Fruit fly (Drosophila melanogaster) whole organism, embryonic: Measurements from ENCODE around the gene Gpdh3.
A peak's percentile ranks its signal among the peaks of the same experiment; 100 is the strongest.

Source experiments
- CG1024 ChIP-seq: fragments of 200-800 bp; sonication (Bioruptor generic); IDR thresholded peaks from 2 replicates; pipeline ENCODE4 v1.3.6; 2022; ENCODE audit warnings: missing biosample characterization, missing genetic modification characterization
- CG10979 ChIP-seq: fragments of 200-800 bp; sonication (Bioruptor generic); optimal IDR thresholded peaks from 2 replicates; lab custom pipeline; 2018; ENCODE audit warnings: missing biosample characterization, mild to moderate bottlenecking, missing genetic modification characterization, moderate library complexity
- CG12071 ChIP-seq: fragments of 200-800 bp; sonication (Bioruptor generic); optimal IDR thresholded peaks from 3 replicates; lab custom pipeline; 2018; ENCODE audit warnings: missing biosample characterization, mild to moderate bottlenecking, missing genetic modification characterization
- CG12391 ChIP-seq: fragments of 200-800 bp; sonication (Bioruptor generic); optimal IDR thresholded peaks from 3 replicates; lab custom pipeline; 2018; ENCODE audit warnings: missing biosample characterization, mild to moderate bottlenecking, missing genetic modification characterization, moderate library complexity
- CG14860 ChIP-seq: fragments of 200-800 bp; sonication (Bioruptor generic); IDR thresholded peaks from 3 replicates; pipeline ENCODE4 v1.3.6; 2022; ENCODE audit warnings: missing biosample characterization, missing genetic modification characterization; ENCODE audit not compliant: partially characterized antibody
- CG17385 ChIP-seq: fragments of 200-800 bp; sonication (Bioruptor generic); optimal IDR thresholded peaks from 3 replicates; lab custom pipeline; 2018; ENCODE audit warnings: missing biosample characterization, mild to moderate bottlenecking, missing genetic modification characterization
- CG17802 ChIP-seq: fragments of 200-800 bp; sonication (Bioruptor generic); optimal IDR thresholded peaks from 2 replicates; lab custom pipeline; 2018; ENCODE audit warnings: missing biosample characterization, mild to moderate bottlenecking, missing genetic modification characterization, moderate library complexity
- CG1792 ChIP-seq: fragments of 200-800 bp; sonication (Bioruptor generic); optimal IDR thresholded peaks from 2 replicates; lab custom pipeline; 2016; ENCODE audit warnings: missing biosample characterization, missing genetic modification characterization
- CG2712 ChIP-seq: fragments of 200-800 bp; optimal IDR thresholded peaks from 3 replicates; lab custom pipeline; 2019; ENCODE audit warnings: missing biosample characterization, mild to moderate bottlenecking, missing genetic modification characterization, moderate library complexity
- CG32772 ChIP-seq: fragments of 200-800 bp; sonication (Bioruptor generic); IDR thresholded peaks from 2 replicates; pipeline ENCODE4 v1.3.6; 2022; ENCODE audit warnings: missing biosample characterization, missing genetic modification characterization
- CG42726 ChIP-seq: fragments of 200-800 bp; sonication (Bioruptor generic); IDR thresholded peaks from 2 replicates; pipeline ENCODE4 v1.3.6; 2022; ENCODE audit warnings: missing biosample characterization, missing genetic modification characterization; ENCODE audit not compliant: partially characterized antibody
- CG43689 ChIP-seq: fragments of 200-800 bp; sonication (Bioruptor generic); IDR thresholded peaks from 2 replicates; pipeline ENCODE4 v1.3.6; 2022; ENCODE audit warnings: missing biosample characterization, missing genetic modification characterization
- CG6654 ChIP-seq: fragments of 200-800 bp; sonication (Bioruptor generic); optimal IDR thresholded peaks from 2 replicates; lab custom pipeline; 2017; ENCODE audit warnings: missing biosample characterization, mild to moderate bottlenecking, missing genetic modification characterization
- CG8281 ChIP-seq: fragments of 200-800 bp; sonication (Bioruptor generic); optimal IDR thresholded peaks from 2 replicates; lab custom pipeline; 2018; ENCODE audit warnings: missing biosample characterization, mild to moderate bottlenecking, missing genetic modification characterization, moderate library complexity
- Dek ChIP-seq: fragments of 200-800 bp; sonication (Bioruptor generic); optimal IDR thresholded peaks from 3 replicates; lab custom pipeline; 2019; ENCODE audit warnings: missing biosample characterization, mild to moderate bottlenecking, missing genetic modification characterization, moderate library complexity
- Dip2 ChIP-seq: fragments of 200-800 bp; sonication (Bioruptor generic); IDR thresholded peaks from 2 replicates; pipeline ENCODE4 v1.3.6; 2022; ENCODE audit warnings: missing biosample characterization, missing genetic modification characterization
- Ets65A ChIP-seq: fragments of 200-800 bp; sonication (Bioruptor generic); peaks from one replicate; lab custom pipeline; 2016; ENCODE audit warnings: missing biosample characterization, missing genetic modification characterization
- Hr3 ChIP-seq: fragments of 200-800 bp; sonication (Bioruptor generic); optimal IDR thresholded peaks from 3 replicates; lab custom pipeline; 2016; ENCODE audit warnings: missing biosample characterization, missing genetic modification characterization
- Lpt ChIP-seq: fragments of >200 bp; optimal IDR thresholded peaks from 2 replicates; lab custom pipeline; 2018; ENCODE audit warnings: missing biosample characterization, missing genetic modification characterization
- MBD-R2 ChIP-seq: fragments of 200-800 bp; sonication (Bioruptor generic); IDR thresholded peaks from 2 replicates; pipeline ENCODE4 v1.3.6; 2022; ENCODE audit warnings: missing biosample characterization, missing genetic modification characterization
- Ravus ChIP-seq: fragments of 200-800 bp; sonication (Bioruptor generic); IDR thresholded peaks from 2 replicates; pipeline ENCODE4 v1.3.6; 2022; ENCODE audit warnings: missing biosample characterization, missing genetic modification characterization
- Scr ChIP-seq: fragments of 200-800 bp; sonication (Bioruptor generic); IDR thresholded peaks from 2 replicates; pipeline ENCODE4 v1.3.6; 2022; ENCODE audit warnings: missing biosample characterization, missing genetic modification characterization; ENCODE audit not compliant: partially characterized antibody
- Side ChIP-seq: fragments of 200-800 bp; sonication (Bioruptor generic); optimal IDR thresholded peaks from 2 replicates; lab custom pipeline; 2016; ENCODE audit warnings: missing biosample characterization, missing genetic modification characterization
- Sin3A ChIP-seq: fragments of >200 bp; optimal IDR thresholded peaks from 2 replicates; lab custom pipeline; 2018
- Taf1 ChIP-seq: fragments of 200-800 bp; sonication (Bioruptor generic); IDR thresholded peaks from 2 replicates; pipeline ENCODE4 v1.3.6; 2022; ENCODE audit warnings: missing biosample characterization, missing genetic modification characterization
- Xbp1 ChIP-seq: fragments of 200-800 bp; sonication (Bioruptor generic); optimal IDR thresholded peaks from 3 replicates; lab custom pipeline; 2016; ENCODE audit warnings: missing biosample characterization, mild to moderate bottlenecking, missing genetic modification characterization
- YL-1 ChIP-seq: fragments of 200-800 bp; sonication (Bioruptor generic); optimal IDR thresholded peaks from 3 replicates; lab custom pipeline; 2017; ENCODE audit warnings: missing biosample characterization, mild to moderate bottlenecking, missing genetic modification characterization
- ap ChIP-seq: fragments of 200-800 bp; sonication (Bioruptor generic); IDR thresholded peaks from 2 replicates; pipeline ENCODE4 v1.3.6; 2022; ENCODE audit warnings: missing biosample characterization, missing genetic modification characterization
- bowl ChIP-seq: fragments of 200-800 bp; sonication (Bioruptor generic); IDR thresholded peaks from 2 replicates; pipeline ENCODE4 v1.3.6; 2022; ENCODE audit warnings: missing biosample characterization, missing genetic modification characterization
- br ChIP-seq: fragments of >200 bp; optimal IDR thresholded peaks from 2 replicates; lab custom pipeline; 2017
- cad ChIP-seq: fragments of >200 bp; optimal IDR thresholded peaks from 2 replicates; lab custom pipeline; 2017; ENCODE audit warnings: missing biosample characterization, missing genetic modification characterization
- chif ChIP-seq, 2 experiments: fragments of 200-800 bp; sonication (Bioruptor generic); optimal IDR thresholded peaks; 3 replicates each; lab custom pipeline; 2016; ENCODE audit warnings: missing biosample characterization in 2 of 2, missing genetic modification characterization in 2 of 2
- chm ChIP-seq: fragments of 200-800 bp; sonication (Bioruptor generic); IDR thresholded peaks from 2 replicates; pipeline ENCODE4 v1.3.6; 2022; ENCODE audit warnings: missing biosample characterization, missing genetic modification characterization
- crp ChIP-seq, 2 experiments: fragments of 200-800 bp; sonication (Bioruptor generic); optimal IDR thresholded peaks; 2 replicates in 1 of 2; 3 replicates in 1 of 2; lab custom pipeline; 2017; ENCODE audit warnings: missing biosample characterization in 2 of 2, missing genetic modification characterization in 2 of 2, mild to moderate bottlenecking in 1 of 2, moderate library complexity in 1 of 2
- dan ChIP-seq: fragments of 200-800 bp; sonication (Bioruptor generic); IDR thresholded peaks from 2 replicates; pipeline ENCODE4 v1.3.6; 2022; ENCODE audit warnings: missing biosample characterization, missing genetic modification characterization
- dpn ChIP-seq, 2 experiments: fragments of 200-800 bp; sonication (Bioruptor generic); optimal IDR thresholded peaks; 3 replicates each; lab custom pipeline; 2016; ENCODE audit warnings: missing biosample characterization in 2 of 2, missing genetic modification characterization in 2 of 2
- eve ChIP-seq, 2 experiments: fragments of >200 bp; optimal IDR thresholded peaks; 2 replicates each; lab custom pipeline; 2017; ENCODE audit warnings: missing biosample characterization in 2 of 2, missing genetic modification characterization in 2 of 2
- hb ChIP-seq: fragments of 200-800 bp; sonication (Bioruptor generic); IDR thresholded peaks from 3 replicates; pipeline ENCODE4 v1.3.6; 2022; ENCODE audit warnings: missing biosample characterization, missing genetic modification characterization; ENCODE audit not compliant: partially characterized antibody
- lov ChIP-seq, 2 experiments: fragments of 200-800 bp in 1 of 2; fragments of >200 bp in 1 of 2; sonication (Bioruptor generic) in 1 of 2; IDR thresholded peaks in 1 of 2; optimal IDR thresholded peaks in 1 of 2; 2 replicates in 1 of 2; 3 replicates in 1 of 2; pipeline versions ENCODE4 v1.3.6 to Lab custom; 2017 to 2022; ENCODE audit warnings: missing biosample characterization in 1 of 2, missing genetic modification characterization in 1 of 2
- mirr ChIP-seq: fragments of 200-800 bp; sonication (Bioruptor generic); optimal IDR thresholded peaks from 3 replicates; lab custom pipeline; 2018; ENCODE audit warnings: missing biosample characterization, mild to moderate bottlenecking, missing genetic modification characterization
- otp ChIP-seq: fragments of 200-800 bp; sonication (Bioruptor generic); IDR thresholded peaks from 3 replicates; pipeline ENCODE4, ENCODE4 v1.3.6; 2022; ENCODE audit warnings: missing biosample characterization, missing genetic modification characterization
- p53 ChIP-seq: fragments of 200-800 bp; sonication (Bioruptor generic); optimal IDR thresholded peaks from 2 replicates; lab custom pipeline; 2016; ENCODE audit warnings: missing biosample characterization, missing genetic modification characterization
- pho ChIP-seq: fragments of 200-800 bp; sonication (Bioruptor generic); optimal IDR thresholded peaks from 2 replicates; lab custom pipeline; 2016; ENCODE audit warnings: missing biosample characterization, missing genetic modification characterization
- ranshi ChIP-seq: fragments of 200-800 bp; sonication (Bioruptor generic); IDR thresholded peaks from 2 replicates; pipeline ENCODE4 v1.3.6; 2022; ENCODE audit warnings: missing biosample characterization, missing genetic modification characterization
- run ChIP-seq: fragments of 200-800 bp; sonication (Bioruptor generic); optimal IDR thresholded peaks from 3 replicates; lab custom pipeline; 2018; ENCODE audit warnings: missing biosample characterization, mild to moderate bottlenecking, missing genetic modification characterization
- sd ChIP-seq: fragments of 200-800 bp; sonication (Bioruptor generic); optimal IDR thresholded peaks from 3 replicates; lab custom pipeline; 2018; ENCODE audit warnings: missing biosample characterization, mild to moderate bottlenecking, missing genetic modification characterization, moderate library complexity
- sna ChIP-seq: fragments of 200-800 bp; sonication (Bioruptor generic); IDR thresholded peaks from 2 replicates; pipeline ENCODE4 v1.3.6; 2022; ENCODE audit warnings: missing biosample characterization, missing genetic modification characterization; ENCODE audit not compliant: partially characterized antibody
- stc ChIP-seq: fragments of 200-800 bp; sonication (Bioruptor generic); IDR thresholded peaks from 2 replicates; pipeline ENCODE4 v1.3.6; 2022; ENCODE audit warnings: missing biosample characterization, missing genetic modification characterization
- tna ChIP-seq: fragments of 200-800 bp; sonication (Bioruptor generic); IDR thresholded peaks from 2 replicates; pipeline ENCODE4 v1.3.6; 2022; ENCODE audit warnings: missing biosample characterization, missing genetic modification characterization; ENCODE audit not compliant: partially characterized antibody
- toy ChIP-seq: fragments of 200-800 bp; sonication (Bioruptor generic); IDR thresholded peaks from 2 replicates; pipeline ENCODE4 v1.3.6; 2022; ENCODE audit warnings: missing biosample characterization, missing genetic modification characterization
- zfh2 ChIP-seq: fragments of 200-800 bp; sonication (Bioruptor generic); optimal IDR thresholded peaks from 2 replicates; lab custom pipeline; 2016; ENCODE audit warnings: missing biosample characterization, missing genetic modification characterization

Gene Gpdh3

DNA sequence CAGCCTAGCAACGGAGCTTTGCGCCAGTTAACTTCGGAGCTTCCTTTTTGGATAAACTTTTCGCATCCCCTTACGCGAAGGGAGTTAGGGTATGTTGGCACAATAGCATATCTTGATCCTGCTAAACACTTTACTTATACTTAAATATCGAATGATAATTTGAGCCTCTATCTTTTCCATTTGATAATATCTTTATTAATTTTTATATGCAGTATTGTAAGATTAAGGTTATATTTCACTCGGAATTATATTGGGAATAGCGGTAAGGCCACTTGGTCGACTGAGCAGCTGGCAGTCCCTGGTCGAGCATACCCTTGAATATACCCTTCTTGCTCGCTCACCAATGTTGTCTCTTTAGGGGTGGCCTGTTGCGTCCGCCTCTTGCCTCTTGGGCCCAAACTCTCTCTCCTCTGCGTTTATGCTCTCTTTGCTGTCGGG lies 13.0 kb upstream of the Gpdh3 start (continued):
- TF ChIP-seq lov (optimal IDR thresholded peaks at IDR 0.05; lab: Kevin White, UChicago) (no peak), lov (GFP tag; IDR thresholded peaks at IDR 0.05; lab: Robert Waterston, UW) (no peak), dpn (GFP tag; optimal IDR thresholded peaks at IDR 0.05; lab: Kevin White, UChicago) (peak; percentile 47 to 78), CG2712 (tag; lab: Kevin White, UChicago) (peak; percentile 64), CG12391 (tag; lab: Kevin White, UChicago) (peak; percentile 62), bowl (GFP tag; lab: Robert Waterston, UW) (peak; percentile 45; the same call in 1 of the 2 replicates), Ets65A (GFP tag; lab: Kevin White, UChicago) (peak; percentile 87), toy (GFP tag; lab: Robert Waterston, UW) (0 out of 2 replicates have a peak, but pooled peaks have one; percentile 51), cad (GFP tag; lab: Kevin White, UChicago) (no peak), Scr (GFP tag; lab: Robert Waterston, UW) (no peak), Ravus (GFP tag; lab: Robert Waterston, UW) (peak; percentile 72), Dek (peak; percentile 49), Taf1 (peak; percentile 60), CG17802 (tag; lab: Kevin White, UChicago) (no peak), tna (GFP tag; lab: Robert Waterston, UW) (no peak), ap (GFP tag; lab: Robert Waterston, UW) (peak; percentile 61; the same call in 1 of the 2 replicates), dan (GFP tag; lab: Robert Waterston, UW) (no peak), pho (GFP tag; lab: Kevin White, UChicago) (peak; percentile 19), br (lab: Kevin White, UChicago) (no peak), chif (GFP tag; optimal IDR thresholded peaks at IDR 0.05; lab: Kevin White, UChicago) (peak in 1 of 2 experiments; percentile 13), MBD-R2 (GFP tag; lab: Robert Waterston, UW) (peak; percentile 38; the same call in 1 of the 2 replicates), sna (GFP tag; lab: Robert Waterston, UW) (no peak), stc (GFP tag; lab: Robert Waterston, UW) (peak; percentile 48), Xbp1 (GFP tag; lab: Kevin White, UChicago) (peak; percentile 56), CG17385 (GFP tag; lab: Kevin White, UChicago) (peak; percentile 58), Hr3 (GFP tag; lab: Kevin White, UChicago) (peak; percentile 40), otp (GFP tag; lab: Robert Waterston, UW) (peak; percentile 69; the same call in 2 of the 3 replicates), zfh2 (GFP tag; lab: Kevin White, UChicago) (peak; percentile 45), p53 (GFP tag; lab: Kevin White, UChicago) (no peak), Lpt (GFP tag; lab: Kevin White, UChicago) (no peak), CG6654 (GFP tag; lab: Kevin White, UChicago) (no peak), Sin3A (lab: Kevin White, UChicago) (no peak), hb (no peak), eve (GFP tag; optimal IDR thresholded peaks at IDR 0.05; lab: Kevin White, UChicago) (no peak), Side (GFP tag; lab: Kevin White, UChicago) (no peak), CG1024 (GFP tag; lab: Robert Waterston, UW) (peak; percentile 49), CG42726 (GFP tag; lab: Robert Waterston, UW) (no peak), ranshi (GFP tag; lab: Robert Waterston, UW) (peak; percentile 81; the same call in 1 of the 2 replicates), CG10979 (peak; percentile 34), CG14860 (no peak), CG12071 (GFP tag; lab: Kevin White, UChicago) (peak; percentile 6), CG8281 (tag; lab: Kevin White, UChicago) (no peak), CG43689 (peak; percentile 28; the same call in 1 of the 2 replicates), run (tag; lab: Kevin White, UChicago) (peak; percentile 8), CG1792 (GFP tag; lab: Kevin White, UChicago) (no peak), chm (GFP tag; lab: Robert Waterston, UW) (peak; percentile 77), Dip2 (GFP tag; lab: Robert Waterston, UW) (no peak), YL-1 (GFP tag; lab: Kevin White, UChicago) (no peak), crp (GFP tag; optimal IDR thresholded peaks at IDR 0.05; lab: Kevin White, UChicago) (peak in 1 of 2 experiments; percentile 31), CG32772 (peak; percentile 58), mirr (GFP tag; lab: Kevin White, UChicago) (no peak), sd (tag; lab: Kevin White, UChicago) (no peak)
